Fruit fly (Drosophila melanogaster) whole organism, embryonic: Measurements from ENCODE around the gene Dic1.

Source experiments
- BEAF-32 ChIP-seq: fragments of 200-800 bp; sonication (Bioruptor generic); optimal IDR thresholded peaks from 3 replicates; lab custom pipeline; 2017; ENCODE audit warnings: missing biosample characterization, missing genetic modification characterization, mild to moderate bottlenecking, moderate library complexity, missing genetic modification reagents
- Blimp-1 ChIP-seq: fragments of 200-800 bp; sonication (Bioruptor generic); optimal IDR thresholded peaks from 3 replicates; lab custom pipeline; 2018; ENCODE audit warnings: missing biosample characterization, missing genetic modification characterization, mild to moderate bottlenecking, moderate library complexity, missing genetic modification reagents
- Bteb2 ChIP-seq: fragments of 200-800 bp; sonication (Bioruptor generic); optimal IDR thresholded peaks from 2 replicates; lab custom pipeline; 2016; ENCODE audit warnings: missing biosample characterization, missing genetic modification characterization
- CG10147 ChIP-seq: fragments of 200-800 bp; sonication (Bioruptor generic); optimal IDR thresholded peaks from 2 replicates; lab custom pipeline; 2019; ENCODE audit warnings: missing biosample characterization, mild to moderate bottlenecking, missing genetic modification characterization, moderate library complexity
- CG10209 ChIP-seq: fragments of 200-800 bp; sonication (Bioruptor generic); optimal IDR thresholded peaks from 3 replicates; lab custom pipeline; 2017; ENCODE audit warnings: missing biosample characterization, mild to moderate bottlenecking, missing genetic modification characterization, missing genetic modification reagents
- CG10979 ChIP-seq: fragments of 200-800 bp; sonication (Bioruptor generic); optimal IDR thresholded peaks from 2 replicates; lab custom pipeline; 2018; ENCODE audit warnings: missing biosample characterization, mild to moderate bottlenecking, missing genetic modification characterization, moderate library complexity
- CG11093 ChIP-seq: fragments of 200-800 bp; sonication (Bioruptor generic); IDR thresholded peaks from 3 replicates; pipeline ENCODE4 v1.3.6; 2022; ENCODE audit warnings: missing biosample characterization, missing genetic modification characterization
- CG13424 ChIP-seq: fragments of 200-800 bp; sonication (Bioruptor generic); optimal IDR thresholded peaks from 2 replicates; lab custom pipeline; 2019; ENCODE audit warnings: missing biosample characterization, mild to moderate bottlenecking, missing genetic modification characterization, moderate library complexity
- CG14014 ChIP-seq: fragments of 200-800 bp; sonication (Bioruptor generic); IDR thresholded peaks from 2 replicates; pipeline ENCODE4 v1.3.6; 2022; ENCODE audit warnings: missing biosample characterization, missing genetic modification characterization
- CG15073 ChIP-seq: fragments of 200-800 bp; sonication (Bioruptor generic); optimal IDR thresholded peaks from 2 replicates; lab custom pipeline; 2016; ENCODE audit warnings: missing biosample characterization, missing genetic modification characterization
- CG15601 ChIP-seq: fragments of 200-800 bp; sonication (Bioruptor generic); optimal IDR thresholded peaks from 3 replicates; lab custom pipeline; 2019; ENCODE audit warnings: missing biosample characterization, mild to moderate bottlenecking, missing genetic modification characterization, moderate library complexity
- CG16779 ChIP-seq: fragments of 200-800 bp; sonication (Bioruptor generic); IDR thresholded peaks from 2 replicates; pipeline ENCODE4 v1.3.6; 2022; ENCODE audit warnings: missing biosample characterization, missing genetic modification characterization
- CG17359 ChIP-seq: fragments of 200-800 bp; sonication (Bioruptor generic); optimal IDR thresholded peaks from 3 replicates; lab custom pipeline; 2018; ENCODE audit warnings: missing biosample characterization, mild to moderate bottlenecking, missing genetic modification characterization, moderate library complexity
- CG17802 ChIP-seq: fragments of 200-800 bp; sonication (Bioruptor generic); optimal IDR thresholded peaks from 2 replicates; lab custom pipeline; 2018; ENCODE audit warnings: missing biosample characterization, mild to moderate bottlenecking, missing genetic modification characterization, moderate library complexity
- CG17912 ChIP-seq: fragments of 200-800 bp; sonication (Bioruptor generic); optimal IDR thresholded peaks from 2 replicates; lab custom pipeline; 2018; ENCODE audit warnings: missing biosample characterization, mild to moderate bottlenecking, missing genetic modification characterization
- CG2116 ChIP-seq: fragments of 200-800 bp; sonication (Bioruptor generic); optimal IDR thresholded peaks from 3 replicates; lab custom pipeline; 2018; ENCODE audit warnings: missing biosample characterization, mild to moderate bottlenecking, missing genetic modification characterization
- CG2202 ChIP-seq: fragments of 200-800 bp; sonication (Bioruptor generic); optimal IDR thresholded peaks from 2 replicates; lab custom pipeline; 2018; ENCODE audit warnings: missing biosample characterization, mild to moderate bottlenecking, missing genetic modification characterization
- CG30020 ChIP-seq: fragments of 200-800 bp; optimal IDR thresholded peaks from 2 replicates; lab custom pipeline; 2019; ENCODE audit warnings: missing biosample characterization, mild to moderate bottlenecking, missing genetic modification characterization, moderate library complexity
- CG32532 ChIP-seq: fragments of 200-800 bp; sonication (Bioruptor generic); IDR thresholded peaks from 2 replicates; pipeline ENCODE4 v1.3.6; 2022; ENCODE audit warnings: missing biosample characterization, missing genetic modification characterization
- CG32767 ChIP-seq: fragments of 200-800 bp; sonication (Bioruptor generic); IDR thresholded peaks from 2 replicates; pipeline ENCODE4 v1.3.6; 2022; ENCODE audit warnings: missing biosample characterization, missing genetic modification characterization
- CG6272 ChIP-seq: fragments of 200-800 bp; sonication (Bioruptor generic); IDR thresholded peaks from 2 replicates; pipeline ENCODE4 v1.3.6; 2022; ENCODE audit warnings: missing biosample characterization, missing genetic modification characterization
- CG7745 ChIP-seq: fragments of 200-800 bp; sonication (Bioruptor generic); optimal IDR thresholded peaks from 2 replicates; lab custom pipeline; 2018; ENCODE audit warnings: missing biosample characterization, mild to moderate bottlenecking, missing genetic modification characterization, moderate library complexity
- CG7786 ChIP-seq: fragments of 200-800 bp; sonication (Bioruptor generic); optimal IDR thresholded peaks from 2 replicates; lab custom pipeline; 2016; ENCODE audit warnings: missing biosample characterization, missing genetic modification characterization
- CG7987 ChIP-seq: fragments of 200-800 bp; sonication (Bioruptor generic); optimal IDR thresholded peaks from 2 replicates; lab custom pipeline; 2018; ENCODE audit warnings: missing biosample characterization, mild to moderate bottlenecking, missing genetic modification characterization, moderate library complexity
- CG8281 ChIP-seq: fragments of 200-800 bp; sonication (Bioruptor generic); optimal IDR thresholded peaks from 2 replicates; lab custom pipeline; 2018; ENCODE audit warnings: missing biosample characterization, mild to moderate bottlenecking, missing genetic modification characterization, moderate library complexity
- CG8359 ChIP-seq: fragments of 200-800 bp; sonication (Bioruptor generic); optimal IDR thresholded peaks from 2 replicates; lab custom pipeline; 2017; ENCODE audit warnings: missing biosample characterization, mild to moderate bottlenecking, missing genetic modification characterization, borderline replicate concordance
- Dp ChIP-seq: fragments of 200-800 bp; sonication (Bioruptor generic); optimal IDR thresholded peaks from 2 replicates; lab custom pipeline; 2018; ENCODE audit warnings: missing biosample characterization, mild to moderate bottlenecking, missing genetic modification characterization, moderate library complexity
- Ets65A ChIP-seq: fragments of 200-800 bp; sonication (Bioruptor generic); peaks from one replicate; lab custom pipeline; 2016; ENCODE audit warnings: missing biosample characterization, missing genetic modification characterization
- HLH3B ChIP-seq: fragments of 200-800 bp; sonication (Bioruptor generic); IDR thresholded peaks from 2 replicates; pipeline ENCODE4 v1.3.6; 2022; ENCODE audit warnings: missing biosample characterization, missing genetic modification characterization
- Hr78 ChIP-seq, 2 experiments: fragments of 200-800 bp in 1 of 2; fragments of >200 bp in 1 of 2; sonication (Bioruptor generic) in 1 of 2; optimal IDR thresholded peaks; 2 replicates each; lab custom pipeline; 2017 to 2019; ENCODE audit warnings: missing biosample characterization in 2 of 2, missing genetic modification characterization in 2 of 2, mild to moderate bottlenecking in 1 of 2, moderate library complexity in 1 of 2
- NC2α ChIP-seq: fragments of 200-800 bp; sonication (Bioruptor generic); optimal IDR thresholded peaks from 2 replicates; lab custom pipeline; 2016; ENCODE audit warnings: missing biosample characterization, missing genetic modification characterization
- Opbp ChIP-seq: fragments of 200-800 bp; sonication (Bioruptor generic); IDR thresholded peaks from 3 replicates; pipeline ENCODE4 v1.3.6; 2022; ENCODE audit warnings: missing biosample characterization, missing genetic modification characterization; ENCODE audit not compliant: partially characterized antibody
- Pdp1 ChIP-seq, 2 experiments: fragments of 200-800 bp; sonication (Bioruptor generic); optimal IDR thresholded peaks; 3 replicates each; lab custom pipeline; 2016; ENCODE audit warnings: missing biosample characterization in 2 of 2, missing genetic modification characterization in 2 of 2, mild to moderate bottlenecking in 1 of 2, moderate library complexity in 1 of 2
- Sin3A ChIP-seq: fragments of >200 bp; optimal IDR thresholded peaks from 2 replicates; lab custom pipeline; 2018
- Vsx1 ChIP-seq: fragments of 200-800 bp; sonication (Bioruptor generic); optimal IDR thresholded peaks from 2 replicates; lab custom pipeline; 2017; ENCODE audit warnings: missing biosample characterization, mild to moderate bottlenecking, missing genetic modification characterization, missing genetic modification reagents
- ac ChIP-seq: fragments of 200-800 bp; sonication (Bioruptor generic); optimal IDR thresholded peaks from 3 replicates; lab custom pipeline; 2017; ENCODE audit warnings: missing biosample characterization, mild to moderate bottlenecking, missing genetic modification characterization
- bab2 ChIP-seq: fragments of 200-800 bp; sonication (Bioruptor generic); optimal IDR thresholded peaks from 2 replicates; lab custom pipeline; 2016; ENCODE audit warnings: missing biosample characterization, missing genetic modification characterization
- emc ChIP-seq: fragments of 200-800 bp; sonication (Bioruptor generic); optimal IDR thresholded peaks from 2 replicates; lab custom pipeline; 2016; ENCODE audit warnings: missing biosample characterization, missing genetic modification characterization
- kay ChIP-seq: fragments of 200-800 bp; sonication (Bioruptor generic); optimal IDR thresholded peaks from 2 replicates; lab custom pipeline; 2016; ENCODE audit warnings: missing biosample characterization, missing genetic modification characterization
- otp ChIP-seq: fragments of 200-800 bp; sonication (Bioruptor generic); IDR thresholded peaks from 3 replicates; pipeline ENCODE4, ENCODE4 v1.3.6; 2022; ENCODE audit warnings: missing biosample characterization, missing genetic modification characterization
- pnt ChIP-seq: fragments of 200-800 bp; sonication (Bioruptor generic); optimal IDR thresholded peaks from 3 replicates; lab custom pipeline; 2016; ENCODE audit warnings: missing biosample characterization, missing genetic modification characterization
- prd ChIP-seq, 3 experiments: fragments of >200 bp in 2 of 3; fragments of 200-800 bp in 1 of 3; sonication (Bioruptor generic) in 1 of 3; optimal IDR thresholded peaks in 2 of 3; IDR thresholded peaks in 1 of 3; 2 replicates in 2 of 3; 3 replicates in 1 of 3; pipeline versions ENCODE4 v1.3.6 to Lab custom; 2017 to 2022; ENCODE audit warnings: missing biosample characterization in 1 of 3, missing genetic modification characterization in 1 of 3
- salm ChIP-seq: fragments of 200-800 bp; sonication (Bioruptor generic); optimal IDR thresholded peaks from 2 replicates; lab custom pipeline; 2018; ENCODE audit warnings: missing biosample characterization, mild to moderate bottlenecking, missing genetic modification characterization
- slbo ChIP-seq: fragments of 200-800 bp; sonication (Bioruptor generic); IDR thresholded peaks from 2 replicates; pipeline ENCODE4 v1.3.6; 2022; ENCODE audit warnings: missing biosample characterization, missing genetic modification characterization
- sna ChIP-seq: fragments of 200-800 bp; sonication (Bioruptor generic); IDR thresholded peaks from 2 replicates; pipeline ENCODE4 v1.3.6; 2022; ENCODE audit warnings: missing biosample characterization, missing genetic modification characterization; ENCODE audit not compliant: partially characterized antibody
- tna ChIP-seq: fragments of 200-800 bp; sonication (Bioruptor generic); IDR thresholded peaks from 2 replicates; pipeline ENCODE4 v1.3.6; 2022; ENCODE audit warnings: missing biosample characterization, missing genetic modification characterization; ENCODE audit not compliant: partially characterized antibody
- toy ChIP-seq: fragments of 200-800 bp; sonication (Bioruptor generic); IDR thresholded peaks from 2 replicates; pipeline ENCODE4 v1.3.6; 2022; ENCODE audit warnings: missing biosample characterization, missing genetic modification characterization
- vnd ChIP-seq: fragments of 200-800 bp; sonication (Bioruptor generic); IDR thresholded peaks from 3 replicates; pipeline ENCODE4 v1.3.6; 2022; ENCODE audit warnings: missing biosample characterization, missing genetic modification characterization; ENCODE audit not compliant: partially characterized antibody
- zen ChIP-seq: fragments of 200-800 bp; sonication (Bioruptor generic); optimal IDR thresholded peaks from 3 replicates; lab custom pipeline; 2018; ENCODE audit warnings: missing biosample characterization, mild to moderate bottlenecking, missing genetic modification characterization, moderate library complexity

The Dic1 gene

dm6 chr3R:13403032-13403459 lies 38.3 kb downstream of the Dic1 start, which contains the start of gene Dpm3 (continued):
- TF ChIP-seq salm (tag; lab: Kevin White, UChicago) (no peak), zen (tag; lab: Kevin White, UChicago) (peak; percentile 68), CG17359 (no peak), CG2116 (peak; percentile 68), Blimp-1 (GFP tag; lab: Kevin White, UChicago) (peak; percentile 18), CG32532 (GFP tag; lab: Robert Waterston, UW) (peak; percentile 35; the same call in 1 of the 2 replicates), Pdp1 (GFP tag; optimal IDR thresholded peaks at IDR 0.05; lab: Kevin White, UChicago) (peak in 1 of 2 experiments; percentile 57), emc (GFP tag; lab: Kevin White, UChicago) (no peak), CG15601 (tag; lab: Kevin White, UChicago) (peak; percentile 60), Ets65A (GFP tag; lab: Kevin White, UChicago) (peak; percentile 98), CG2202 (tag; lab: Kevin White, UChicago) (peak; percentile 0), bab2 (GFP tag; lab: Kevin White, UChicago) (no peak), HLH3B (no peak), CG16779 (no peak), CG30020 (tag; lab: Kevin White, UChicago) (peak; percentile 33), CG15073 (no peak), CG8281 (tag; lab: Kevin White, UChicago) (no peak), CG32767 (GFP tag; lab: Robert Waterston, UW) (no peak), CG11093 (GFP tag; lab: Robert Waterston, UW) (no peak), pnt (GFP tag; lab: Kevin White, UChicago) (peak; percentile 28), CG13424 (tag; lab: Kevin White, UChicago) (peak; percentile 27), NC2α (GFP tag; lab: Kevin White, UChicago) (no peak), CG6272 (GFP tag; lab: Robert Waterston, UW) (no peak), CG10147 (peak; percentile 57), BEAF-32 (peak; percentile 93), Opbp (GFP tag; lab: Robert Waterston, UW) (peak; percentile 81; the same call in 2 of the 3 replicates), slbo (GFP tag; lab: Robert Waterston, UW) (peak; percentile 70), Dp (GFP tag; lab: Kevin White, UChicago) (peak; percentile 97), sna (GFP tag; lab: Robert Waterston, UW) (peak; percentile 95), toy (GFP tag; lab: Robert Waterston, UW) (no peak), Vsx1 (GFP tag; lab: Kevin White, UChicago) (peak; percentile 99), vnd (GFP tag; lab: Robert Waterston, UW) (peak; percentile 89), ac (GFP tag; lab: Kevin White, UChicago) (no peak), prd (optimal IDR thresholded peaks at IDR 0.05; lab: Kevin White, UChicago) (no peak), prd (GFP tag; IDR thresholded peaks at IDR 0.05; lab: Robert Waterston, UW) (peak; percentile 43; the same call in 2 of the 3 replicates), kay (GFP tag; lab: Kevin White, UChicago) (peak; percentile 50), CG7745 (tag; lab: Kevin White, UChicago) (peak; percentile 9), tna (GFP tag; lab: Robert Waterston, UW) (peak; percentile 82), CG7987 (peak; percentile 9), CG17802 (tag; lab: Kevin White, UChicago) (peak; percentile 57), CG10209 (GFP tag; lab: Kevin White, UChicago) (no peak), Hr78 (GFP tag; optimal IDR thresholded peaks at IDR 0.05; lab: Kevin White, UChicago) (no peak), CG17912 (GFP tag; lab: Kevin White, UChicago) (peak; percentile 51), CG10979 (peak; percentile 15), CG7786 (GFP tag; lab: Kevin White, UChicago) (peak; percentile 40), CG8359 (GFP tag; lab: Kevin White, UChicago) (no peak), CG14014 (GFP tag; lab: Robert Waterston, UW) (no peak), otp (GFP tag; lab: Robert Waterston, UW) (peak; percentile 62; the same call in 1 of the 3 replicates), Bteb2 (GFP tag; lab: Kevin White, UChicago) (no peak), Sin3A (peak; percentile 88)
